Worm (Caenorhabditis elegans): ENCODE results near the gene dec-7.

DNA sequence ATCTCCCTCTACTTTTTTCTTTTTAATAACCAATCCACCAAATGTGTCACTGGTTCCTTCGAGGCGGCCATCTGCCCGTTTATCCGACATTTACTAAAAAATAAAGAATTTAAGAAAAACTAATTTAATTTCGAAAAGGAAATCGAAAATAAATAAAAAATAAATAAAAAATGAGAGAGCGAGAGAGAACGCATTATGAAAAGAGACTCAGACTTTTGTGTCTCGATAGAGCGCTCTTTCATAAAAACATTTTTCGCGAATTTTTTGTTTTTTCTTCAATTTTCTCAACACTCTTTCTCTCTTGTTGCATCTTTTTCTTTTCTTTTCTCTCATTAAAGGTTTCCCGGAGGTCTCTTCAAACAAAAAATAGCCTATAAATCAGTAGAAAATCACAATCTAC, 23.9 kb downstream of the dec-7 start, which contains the start of gene mog-1:
- TF ChIP-seq elt-2 (tag; optimal IDR thresholded peaks at IDR 0.05) (no peak), lin-11 (tag; optimal IDR thresholded peaks at IDR 0.05) (no peak), pha-4 (tag; optimal IDR thresholded peaks at IDR 0.05) (no peak), pag-3 (tag; optimal IDR thresholded peaks at IDR 0.05; ENCODE audit: borderline replicate concordance) (no peak), unc-3 (GFP tag; conservative IDR thresholded peaks at IDR 0.05) (no peak), unc-3 (tag; optimal IDR thresholded peaks at IDR 0.05) (no peak), mec-3 (tag; optimal IDR thresholded peaks at IDR 0.05; ENCODE audit: borderline replicate concordance) (no peak), tbx-2 (tag; optimal IDR thresholded peaks at IDR 0.05) (no peak), nhr-232 (tag; optimal IDR thresholded peaks at IDR 0.05) (no peak), hlh-13 (GFP tag; optimal IDR thresholded peaks at IDR 0.05) (no peak), ceh-22 (tag; optimal IDR thresholded peaks at IDR 0.05) (no peak)

Measured in whole organism, late embryonic.